Worm (Caenorhabditis elegans) whole organism, midembryonic: ENCODE measurements around the gene W01D2.6.

Experiments
- T22C8.4 ChIP-seq: fragments of 200-800 bp; sonication (Bioruptor generic); IDR thresholded peaks from 2 replicates; pipeline ENCODE4 v1.3.6; 2022; ENCODE audit warnings: missing genetic modification characterization, missing compliant biosample characterization
- cog-1 ChIP-seq: sonication (generic microtip); optimal IDR thresholded peaks from 2 replicates; lab custom pipeline; 2016; ENCODE audit warnings: missing genetic modification characterization, missing compliant biosample characterization
- flt-1 ChIP-seq: fragments of 200-800 bp; sonication (Bioruptor generic); IDR thresholded peaks from 2 replicates; pipeline ENCODE4 v1.3.6; 2022; ENCODE audit warnings: missing genetic modification characterization, missing compliant biosample characterization
- klf-2 ChIP-seq: fragments of 200-800 bp; sonication (Bioruptor generic); conservative IDR thresholded peaks from 2 replicates; pipeline ENCODE4 v1.3.6; 2022; ENCODE audit warnings: missing genetic modification reagents, missing genetic modification characterization, missing compliant biosample characterization
- med-1 ChIP-seq: sonication (generic microtip); optimal IDR thresholded peaks from 2 replicates; lab custom pipeline; 2017; ENCODE audit warnings: missing genetic modification characterization, mild to moderate bottlenecking, missing compliant biosample characterization, antibody characterized with exemption, missing genetic modification reagents; ENCODE audit not compliant: insufficient read depth
- ref-1 ChIP-seq: fragments of 200-800 bp; sonication (Bioruptor generic); conservative IDR thresholded peaks from 2 replicates; pipeline ENCODE4 v1.3.6; 2022; ENCODE audit warnings: missing genetic modification reagents, missing genetic modification characterization, missing compliant biosample characterization
- tab-1 ChIP-seq: fragments of 200-800 bp; sonication (Bioruptor generic); IDR thresholded peaks from 2 replicates; pipeline ENCODE4 v1.3.6; 2022; ENCODE audit warnings: missing genetic modification characterization, missing compliant biosample characterization
- ztf-23 ChIP-seq: fragments of 200-800 bp; sonication (Bioruptor generic); IDR thresholded peaks from 2 replicates; pipeline ENCODE4 v1.3.6; 2022; ENCODE audit warnings: missing genetic modification reagents, missing genetic modification characterization, missing compliant biosample characterization
- ztf-29 ChIP-seq: fragments of 200-800 bp; sonication (Bioruptor generic); IDR thresholded peaks from 2 replicates; pipeline ENCODE4 v1.3.6; 2022; ENCODE audit warnings: missing genetic modification reagents, missing genetic modification characterization, missing compliant biosample characterization

The W01D2.6 gene

DNA sequence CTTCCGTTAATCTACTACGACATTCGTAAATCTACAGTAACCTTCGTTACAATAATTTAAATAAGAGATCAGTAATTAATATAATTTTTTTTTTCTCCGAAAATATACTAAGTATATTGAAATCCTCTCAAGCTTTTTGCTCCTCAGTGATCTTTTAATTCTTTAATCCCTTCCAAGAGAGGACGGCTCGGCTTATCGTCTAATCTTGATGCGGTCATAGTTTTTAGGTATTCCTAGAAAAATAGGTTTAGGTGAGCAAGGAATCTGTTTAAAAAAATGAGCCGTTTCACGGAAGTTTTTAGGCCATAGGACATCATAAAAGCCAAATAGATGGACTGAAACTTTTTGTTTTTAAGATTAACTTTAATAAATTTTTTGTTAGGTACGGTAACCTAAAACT, 23.3 kb downstream of the W01D2.6 start:
- TF ChIP-seq ref-1 (GFP tag; lab: Robert Waterston, UW) (no peak), flt-1 (no peak), cog-1 (tag; lab: Kevin White, UChicago) (no peak)

DNA sequence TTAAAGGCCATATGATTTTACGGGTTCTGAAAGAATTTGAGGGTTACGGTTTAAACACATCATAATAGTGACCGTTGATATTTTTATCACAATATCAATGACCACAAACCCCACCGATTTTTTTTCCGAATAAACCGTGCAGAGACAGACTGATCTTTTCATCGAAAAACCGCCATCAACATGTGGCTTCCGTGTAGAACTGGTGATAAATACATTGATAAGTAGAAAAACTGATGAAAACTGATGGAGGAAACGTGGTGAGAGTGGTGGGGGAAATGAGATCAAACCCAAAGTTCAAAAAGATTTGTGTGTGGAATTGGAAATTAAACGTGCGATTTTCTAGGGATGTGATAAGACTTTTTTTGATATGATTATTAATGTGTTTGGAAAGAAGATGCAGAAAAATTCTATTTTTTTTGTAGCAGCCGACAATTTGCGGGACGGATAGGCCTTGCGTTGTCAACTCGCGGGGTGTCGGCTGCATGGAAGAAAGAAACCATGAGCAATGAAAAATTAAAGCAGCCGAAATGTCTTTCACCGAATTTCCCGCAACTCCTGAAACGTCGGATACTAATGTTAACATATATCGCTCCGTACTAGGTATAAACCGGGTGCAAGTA, 29.9 kb downstream of the W01D2.6 start:
- TF ChIP-seq flt-1 = no peak
- no peak for TF ChIP-seq cog-1 (tag; lab: Kevin White, UChicago)
- TF ChIP-seq tab-1 (GFP tag; lab: Robert Waterston, UW) = no peak
- no peak for TF ChIP-seq ref-1 (GFP tag; lab: Robert Waterston, UW)
- TF ChIP-seq klf-2 (GFP tag; lab: Robert Waterston, UW) = no peak
- TF ChIP-seq med-1 (GFP tag; lab: Kevin White, UChicago) = no peak
- no peak for TF ChIP-seq ztf-23 (GFP tag; lab: Robert Waterston, UW)
- no peak for TF ChIP-seq T22C8.4
- TF ChIP-seq ztf-29 (GFP tag; lab: Robert Waterston, UW) = no peak

DNA sequence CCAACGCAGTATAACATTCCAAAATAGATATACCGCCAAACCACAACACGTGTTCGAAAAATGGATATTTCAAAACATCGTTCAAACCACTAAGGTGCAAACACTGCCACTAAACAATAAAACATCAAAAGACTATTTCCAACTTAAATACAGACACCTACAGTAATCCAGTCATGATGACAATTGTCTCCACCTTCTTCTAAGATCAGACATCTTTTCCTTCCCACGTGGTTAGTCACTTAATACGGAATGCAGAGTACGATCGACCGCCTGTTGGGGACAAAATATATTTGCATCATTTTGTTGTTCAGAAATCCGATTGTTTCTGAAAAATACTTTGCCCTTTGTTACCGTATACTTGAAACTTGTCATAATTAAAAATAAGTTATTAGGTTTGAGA, 32.5 kb downstream of the W01D2.6 start:
- TF ChIP-seq ztf-29 (GFP tag; lab: Robert Waterston, UW) (no peak), ref-1 (GFP tag; lab: Robert Waterston, UW) (no peak), ztf-23 (GFP tag; lab: Robert Waterston, UW) (no peak), med-1 (GFP tag; lab: Kevin White, UChicago) (no peak), tab-1 (GFP tag; lab: Robert Waterston, UW) (no peak), klf-2 (GFP tag; lab: Robert Waterston, UW) (no peak), cog-1 (tag; lab: Kevin White, UChicago) (no peak), T22C8.4 (no peak)

DNA sequence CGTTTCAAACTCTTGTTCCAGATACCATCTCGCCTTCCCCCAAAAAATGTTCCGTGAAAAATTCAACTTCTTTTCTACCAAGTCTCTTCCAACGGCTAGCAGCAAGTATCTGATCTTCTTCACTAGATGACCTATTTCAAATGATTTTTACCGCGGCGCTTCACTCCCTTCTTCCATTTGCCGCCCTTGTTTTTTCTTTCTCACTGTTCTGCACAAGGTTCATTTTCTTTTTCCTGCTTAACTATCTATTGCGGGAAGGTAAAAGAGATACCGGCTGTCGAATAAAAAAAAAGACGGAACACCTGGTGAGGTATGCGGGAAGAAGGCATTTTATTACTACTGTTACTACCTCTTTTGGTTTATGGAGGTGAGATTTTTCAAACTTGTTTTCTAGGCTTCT, 34.2 kb downstream of the W01D2.6 start, which contains the start of gene cdh-7:
TSS of gene cdh-7 (plus strand) at position 214 of the 400 bp plus-strand sequence.
- no peak for TF ChIP-seq ref-1 (GFP tag; lab: Robert Waterston, UW)

DNA sequence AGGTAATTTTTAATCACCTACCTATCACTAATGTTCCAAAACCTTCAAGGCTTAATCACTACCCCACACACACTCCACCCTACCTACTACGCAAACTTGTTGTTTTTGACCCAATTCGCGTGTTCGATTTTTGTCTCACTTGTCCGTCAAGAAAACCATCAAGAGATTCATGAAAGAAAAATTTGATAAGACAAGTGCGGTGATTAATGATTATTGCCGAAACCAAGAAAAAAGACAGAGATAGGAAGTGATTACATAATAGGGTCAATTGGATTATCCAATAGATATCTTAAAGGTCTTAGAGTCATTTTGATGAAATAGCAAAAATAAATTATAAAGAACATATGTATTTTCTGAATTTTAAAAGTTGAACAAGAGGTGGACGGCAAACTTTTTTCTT, 35.5 kb downstream of the W01D2.6 start:
- TF ChIP-seq med-1 (GFP tag; lab: Kevin White, UChicago) = no peak

DNA sequence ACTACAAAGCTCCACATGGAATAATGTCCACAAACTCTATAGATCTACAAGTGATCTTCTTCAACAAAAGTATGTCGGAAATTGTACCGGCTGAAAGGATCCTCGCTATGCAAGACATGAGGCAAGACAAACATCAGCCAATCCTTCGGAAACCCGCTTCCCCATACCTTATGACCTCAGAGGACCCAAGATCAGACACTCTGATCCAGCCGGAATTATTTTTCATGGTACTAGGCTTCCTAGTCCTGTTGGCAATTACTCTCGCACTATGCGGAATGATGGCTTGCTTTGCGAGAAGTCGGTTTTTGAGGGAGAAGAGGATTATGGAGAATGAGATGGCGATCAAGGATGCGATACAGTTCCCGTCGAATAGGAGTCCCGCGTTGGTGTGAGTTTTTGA, 41.1 kb downstream of the W01D2.6 start:
- no peak for TF ChIP-seq ztf-29 (GFP tag; lab: Robert Waterston, UW)
- TF ChIP-seq tab-1 (GFP tag; lab: Robert Waterston, UW) = no peak
- TF ChIP-seq ztf-23 (GFP tag; lab: Robert Waterston, UW) = no peak
- TF ChIP-seq flt-1 = no peak
- TF ChIP-seq ref-1 (GFP tag; lab: Robert Waterston, UW) = no peak
- no peak for TF ChIP-seq cog-1 (tag; lab: Kevin White, UChicago)
- TF ChIP-seq T22C8.4 = no peak
- no peak for TF ChIP-seq klf-2 (GFP tag; lab: Robert Waterston, UW)
- TF ChIP-seq med-1 (GFP tag; lab: Kevin White, UChicago) = no peak

DNA sequence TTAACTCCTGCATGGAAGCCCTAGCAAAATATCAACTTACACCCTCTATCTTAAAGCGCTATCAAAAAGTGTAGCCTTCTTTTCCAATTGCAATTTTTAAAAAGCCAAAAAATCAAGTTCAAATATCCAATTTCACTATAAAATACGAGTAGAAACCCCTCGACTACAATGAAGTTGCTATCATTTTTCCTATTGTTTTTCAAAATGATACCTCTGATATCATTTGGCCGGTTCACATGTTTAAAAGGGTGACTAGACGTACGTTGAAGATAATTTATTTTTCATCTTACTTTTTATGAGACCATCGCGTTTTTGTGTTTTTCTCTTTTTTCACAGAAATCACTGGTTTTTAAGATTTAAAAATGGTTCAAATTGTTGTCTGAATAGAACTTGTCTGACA, 42.7 kb downstream of the W01D2.6 start, which contains the start of gene R05H10.1:
TSS of gene R05H10.1 (plus strand) at position 334 of the 400 bp plus-strand sequence.
- TF ChIP-seq T22C8.4 (no peak), tab-1 (GFP tag; lab: Robert Waterston, UW) (no peak), ztf-29 (GFP tag; lab: Robert Waterston, UW) (no peak), flt-1 (no peak), klf-2 (GFP tag; lab: Robert Waterston, UW) (no peak), cog-1 (tag; lab: Kevin White, UChicago) (no peak), ztf-23 (GFP tag; lab: Robert Waterston, UW) (no peak), med-1 (GFP tag; lab: Kevin White, UChicago) (no peak), ref-1 (GFP tag; lab: Robert Waterston, UW) (no peak)

DNA sequence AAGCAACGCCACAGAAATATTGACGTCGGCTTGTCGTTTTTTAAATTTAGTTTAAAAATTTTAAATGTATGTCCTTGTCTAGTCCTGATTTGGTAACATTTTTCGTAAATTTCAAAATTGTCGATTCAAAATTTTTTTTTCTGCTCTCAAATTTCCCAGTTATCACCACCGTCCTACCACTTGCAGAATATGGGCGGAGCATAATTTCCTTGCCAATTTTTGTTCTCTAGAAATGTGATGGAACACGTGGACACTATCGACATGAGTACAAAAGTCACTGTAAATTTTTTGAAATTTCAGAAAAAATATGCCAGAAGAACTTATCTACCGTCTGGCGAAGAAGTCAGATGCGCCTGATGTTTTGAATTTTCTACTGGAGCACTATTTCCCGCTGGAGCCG, 46.4 kb downstream of the W01D2.6 start, which contains the start of gene R05H10.7:
TSS of gene R05H10.7 (plus strand) at position 301 of the 400 bp plus-strand sequence.
- TF ChIP-seq tab-1 (GFP tag; lab: Robert Waterston, UW) (no peak), ztf-23 (GFP tag; lab: Robert Waterston, UW) (no peak), flt-1 (no peak), T22C8.4 (no peak), med-1 (GFP tag; lab: Kevin White, UChicago) (no peak), cog-1 (tag; lab: Kevin White, UChicago) (no peak)

DNA sequence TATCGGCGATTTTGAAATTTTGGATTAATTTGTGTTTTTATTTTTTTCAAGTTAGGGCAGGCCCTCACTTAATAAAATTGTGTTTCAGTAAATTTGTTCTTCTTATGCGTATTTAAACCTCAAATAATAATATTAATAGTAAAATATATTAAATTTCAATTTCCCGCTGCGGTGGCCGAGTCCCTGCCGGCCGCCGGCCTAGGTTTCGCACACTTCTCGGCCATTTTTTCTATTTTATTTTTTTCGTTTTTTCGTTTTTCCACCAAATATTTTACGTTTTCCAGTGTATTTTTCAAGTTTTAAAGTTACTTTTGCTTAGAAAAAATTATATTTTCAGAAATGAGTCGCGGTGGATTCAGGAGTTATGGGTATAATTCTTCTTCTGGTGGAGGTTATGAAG, 48.1 kb downstream of the W01D2.6 start, which contains the start of gene rbm-28:
TSS of gene rbm-28 (plus strand) at position 338 of the 400 bp plus-strand sequence.
- TF ChIP-seq ztf-29 (GFP tag; lab: Robert Waterston, UW) = no peak
- no peak for TF ChIP-seq T22C8.4
- TF ChIP-seq ztf-23 (GFP tag; lab: Robert Waterston, UW) = peak; percentile 31; the same call in 1 of the 2 replicates
